Worm (Caenorhabditis elegans) whole organism, early embryonic: Measurements from ENCODE around the gene Y49F6B.9.

Experiments
- ama-1 ChIP-seq: fragments of 150-350 bp; optimal IDR thresholded peaks from 2 replicates; lab custom pipeline; 2014
- pes-1 ChIP-seq: fragments of 200-800 bp; sonication (Bioruptor generic); IDR thresholded peaks from 2 replicates; pipeline ENCODE4 v1.3.6; 2022; ENCODE audit warnings: missing genetic modification reagents, missing genetic modification characterization, missing compliant biosample characterization
- tbx-11 ChIP-seq: fragments of 200-800 bp; sonication (Bioruptor generic); IDR thresholded peaks from 2 replicates; pipeline ENCODE4 v1.3.6; 2022; ENCODE audit warnings: missing genetic modification characterization, missing compliant biosample characterization

- TF ChIP-seq ama-1 (lab: Kevin White, UChicago), result no peak
- TF ChIP-seq tbx-11 (GFP tag; lab: Robert Waterston, UW), result no peak
- no peak for TF ChIP-seq pes-1 (GFP tag; lab: Robert Waterston, UW)
Observed at ce11 chrII:3514631-3515030, 15.4 kb upstream of the Y49F6B.9 start, which contains the start of gene srz-5.
